Fruit fly (Drosophila melanogaster): ENCODE data around the gene CG14260.

The CG14260 gene

dm6 chr3R:27263434-27264215 is 1.6 kb upstream of the CG14260 start, which contains the start of gene woc (continued):
- TF ChIP-seq CG33213 (GFP tag; optimal IDR thresholded peaks at IDR 0.05) = peak; percentile 10
- peak in 1 of 2 experiments; percentile 23 for TF ChIP-seq insv (GFP tag; optimal IDR thresholded peaks at IDR 0.05)
- no peak for TF ChIP-seq CG6175 (GFP tag; IDR thresholded peaks at IDR 0.05)
- no peak for TF ChIP-seq btn (GFP tag; optimal IDR thresholded peaks at IDR 0.05)
- TF ChIP-seq Meics (GFP tag; optimal IDR thresholded peaks at IDR 0.05) = peak; percentile 66
- TF ChIP-seq Sry-δ (GFP tag; optimal IDR thresholded peaks at IDR 0.05) = peak; percentile 54
- peak; percentile 51 for TF ChIP-seq dysf (GFP tag; IDR thresholded peaks at IDR 0.05)
- no peak for TF ChIP-seq CG9876 (GFP tag; optimal IDR thresholded peaks at IDR 0.05)
- peak; percentile 83 for TF ChIP-seq Opbp (GFP tag; IDR thresholded peaks at IDR 0.05; ENCODE audit: partially characterized antibody)
- TF ChIP-seq Dll (GFP tag; IDR thresholded peaks at IDR 0.05; ENCODE audit: partially characterized antibody) = peak; percentile 78
- TF ChIP-seq HLH3B (GFP tag; IDR thresholded peaks at IDR 0.05) = peak; percentile 52; the same call in 1 of the 2 replicates
- peak; percentile 88 for TF ChIP-seq CG8478 (optimal IDR thresholded peaks at IDR 0.05)
- no peak for TF ChIP-seq CG12071 (GFP tag; optimal IDR thresholded peaks at IDR 0.05)
- TF ChIP-seq CG6689 (GFP tag; IDR thresholded peaks at IDR 0.05) = peak; percentile 56
- peak; percentile 48 for TF ChIP-seq Max (GFP tag; optimal IDR thresholded peaks at IDR 0.05)
- TF ChIP-seq Hr51 (GFP tag; optimal IDR thresholded peaks at IDR 0.05) = peak in 1 of 2 experiments; percentile 39
- TF ChIP-seq sna (GFP tag; IDR thresholded peaks at IDR 0.05; ENCODE audit: partially characterized antibody) = peak; percentile 75
- TF ChIP-seq CG1024 (GFP tag; IDR thresholded peaks at IDR 0.05) = 0 out of 2 replicates have a peak, but pooled peaks have one; percentile 2
- TF ChIP-seq CG16779 (GFP tag; IDR thresholded peaks at IDR 0.05) = no peak
- no peak for TF ChIP-seq CG4360 (GFP tag; IDR thresholded peaks at IDR 0.05)
- TF ChIP-seq Hsf (GFP tag; optimal IDR thresholded peaks at IDR 0.05) = peak; percentile 54
- peak; percentile 56 for TF ChIP-seq NC2β (GFP tag; optimal IDR thresholded peaks at IDR 0.05)
- TF ChIP-seq CG16863 (GFP tag; optimal IDR thresholded peaks at IDR 0.05) = peak; percentile 64
- TF ChIP-seq CG11695 (GFP tag; IDR thresholded peaks at IDR 0.05) = peak; percentile 85; the same call in 2 of the 3 replicates
- peak; percentile 90 for TF ChIP-seq stwl (tag; optimal IDR thresholded peaks at IDR 0.05)
- peak; percentile 30 for TF ChIP-seq CG10979 (tag; optimal IDR thresholded peaks at IDR 0.05)
- TF ChIP-seq Mrtf (GFP tag; IDR thresholded peaks at IDR 0.05) = peak; percentile 29; the same call in 1 of the 3 replicates
- peak; percentile 93 for TF ChIP-seq CG7928 (GFP tag; optimal IDR thresholded peaks at IDR 0.05)
- TF ChIP-seq hbn (GFP tag; IDR thresholded peaks at IDR 0.05; ENCODE audit: partially characterized antibody) = peak; percentile 71
- no peak for TF ChIP-seq kah (GFP tag; optimal IDR thresholded peaks at IDR 0.05)
- TF ChIP-seq CG8388 (GFP tag; optimal IDR thresholded peaks at IDR 0.05) = peak; percentile 99
- TF ChIP-seq Bdp1 (GFP tag; optimal IDR thresholded peaks at IDR 0.05) = peak; percentile 46
- peak; percentile 8 for TF ChIP-seq caup (GFP tag; optimal IDR thresholded peaks at IDR 0.05; ENCODE audit: severe bottlenecking)
- TF ChIP-seq pzg (GFP tag; optimal IDR thresholded peaks at IDR 0.05) = peak; percentile 91
- TF ChIP-seq az2 (GFP tag; optimal IDR thresholded peaks at IDR 0.05) = peak; percentile 27
- TF ChIP-seq CG5245 (GFP tag; optimal IDR thresholded peaks at IDR 0.05) = no peak
- no peak for TF ChIP-seq Jarid2 (GFP tag; optimal IDR thresholded peaks at IDR 0.05)
- no peak for TF ChIP-seq prd (optimal IDR thresholded peaks at IDR 0.05)
- peak; percentile 69; the same call in 2 of the 3 replicates for TF ChIP-seq prd (GFP tag; IDR thresholded peaks at IDR 0.05)
- peak; percentile 65 for TF ChIP-seq CG13775 (GFP tag; optimal IDR thresholded peaks at IDR 0.05)
- peak; percentile 69; the same call in 2 of the 3 replicates for TF ChIP-seq ci (GFP tag; IDR thresholded peaks at IDR 0.05)
- TF ChIP-seq CG4730 (GFP tag; IDR thresholded peaks at IDR 0.05) = peak; percentile 29; the same call in 1 of the 2 replicates
- TF ChIP-seq CG2129 (GFP tag; IDR thresholded peaks at IDR 0.05; ENCODE audit: partially characterized antibody) = peak; percentile 37; the same call in 1 of the 2 replicates
- peak; percentile 61 for TF ChIP-seq CG18619 (GFP tag; optimal IDR thresholded peaks at IDR 0.05)
- TF ChIP-seq Rx (GFP tag; IDR thresholded peaks at IDR 0.05) = peak; percentile 14; the same call in 1 of the 2 replicates
- peak; percentile 94 for TF ChIP-seq sens (GFP tag)
- peak; percentile 74 for TF ChIP-seq CG4617 (GFP tag; optimal IDR thresholded peaks at IDR 0.05; ENCODE audit: borderline replicate concordance)
- peak; percentile 23 for TF ChIP-seq CG10267 (tag; optimal IDR thresholded peaks at IDR 0.05)
- TF ChIP-seq dpn (GFP tag; optimal IDR thresholded peaks at IDR 0.05) = peak; percentile 41 to 54
